Worm (Caenorhabditis elegans) whole organism, L1 larva: ENCODE data around the gene nlp-64.

Experiments used
- ceh-63 ChIP-seq: fragments of 200-800 bp; sonication (Bioruptor generic); optimal IDR thresholded peaks from 2 replicates; lab custom pipeline; 2018; ENCODE audit warnings: mild to moderate bottlenecking, missing genetic modification characterization, missing compliant biosample characterization
- fkh-10 ChIP-seq: sonication (generic microtip); optimal IDR thresholded peaks from 2 replicates; lab custom pipeline; 2017; ENCODE audit warnings: missing biosample characterization, missing genetic modification reagents, missing genetic modification characterization
- hpl-2 ChIP-seq: fragments of 150-350 bp; optimal IDR thresholded peaks from 2 replicates; lab custom pipeline; 2014; ENCODE audit warnings: missing biosample characterization, missing genetic modification reagents, missing genetic modification characterization
- lsy-2 ChIP-seq, 2 experiments: fragments of 150-350 bp; optimal IDR thresholded peaks; 2 replicates each; lab custom pipeline; 2014; ENCODE audit warnings: missing biosample characterization in 2 of 2, missing genetic modification characterization in 2 of 2
- pqm-1 ChIP-seq: sonication (generic microtip); optimal IDR thresholded peaks from 3 replicates; lab custom pipeline; 2017; ENCODE audit warnings: missing biosample characterization, missing genetic modification characterization
- rnt-1 ChIP-seq: sonication (generic microtip); optimal IDR thresholded peaks from 2 replicates; lab custom pipeline; 2016; ENCODE audit warnings: mild to moderate bottlenecking, missing genetic modification characterization, moderate library complexity, missing compliant biosample characterization
- tbx-2 ChIP-seq: sonication (generic microtip); optimal IDR thresholded peaks from 2 replicates; lab custom pipeline; 2016; ENCODE audit warnings: missing genetic modification characterization, missing compliant biosample characterization
- unc-62 ChIP-seq: fragments of 150-350 bp; optimal IDR thresholded peaks from 2 replicates; lab custom pipeline; 2014; ENCODE audit warnings: missing biosample characterization, missing genetic modification reagents, missing genetic modification characterization
- unc-86 ChIP-seq: sonication (generic microtip); optimal IDR thresholded peaks from 2 replicates; lab custom pipeline; 2016; ENCODE audit warnings: missing genetic modification characterization, missing compliant biosample characterization
- ztf-11 ChIP-seq, 2 experiments: sonication (generic microtip); optimal IDR thresholded peaks; 2 replicates each; lab custom pipeline; 2016 to 2017; ENCODE audit warnings: missing genetic modification characterization in 2 of 2, missing biosample characterization in 1 of 2, missing compliant biosample characterization in 1 of 2

ce11 chrX:324021-324420, 12.9 kb upstream of the nlp-64 start:
- TF ChIP-seq unc-86 = peak; percentile 62
- TF ChIP-seq hpl-2 (GFP tag; lab: Kevin White, UChicago) = no peak
- TF ChIP-seq fkh-10 (GFP tag; lab: Kevin White, UChicago) = peak; percentile 76
- no peak for TF ChIP-seq ceh-63 (GFP tag; lab: Kevin White, UChicago)
- no peak for TF ChIP-seq ztf-11 (tag; optimal IDR thresholded peaks at IDR 0.05; lab: Kevin White, UChicago)
- no peak for TF ChIP-seq pqm-1
- TF ChIP-seq tbx-2 (tag; lab: Kevin White, UChicago) = peak; percentile 44
- no peak for TF ChIP-seq unc-62 (GFP tag; lab: Kevin White, UChicago)
- peak; percentile 29 to 72 for TF ChIP-seq lsy-2 (tag; optimal IDR thresholded peaks at IDR 0.05; lab: Kevin White, UChicago)
- TF ChIP-seq rnt-1 (tag; lab: Kevin White, UChicago) = peak; percentile 62
